Worm (Caenorhabditis elegans) whole organism, mixed stage, embryonic: Measurements from ENCODE around the gene frpr-7.
A peak's percentile ranks its signal among the peaks of the same experiment; 100 is the strongest.

Experiments
- M03D4.4 ChIP-seq: sonication (generic microtip); optimal IDR thresholded peaks from 2 replicates; lab custom pipeline; 2017; ENCODE audit warnings: mild to moderate bottlenecking, missing genetic modification characterization, missing compliant biosample characterization
- blmp-1 ChIP-seq: fragments of 150-350 bp; optimal IDR thresholded peaks from 2 replicates; lab custom pipeline; 2014; ENCODE audit warnings: missing biosample characterization, missing genetic modification characterization
- ces-1 ChIP-seq: fragments of 150-350 bp; optimal IDR thresholded peaks from 2 replicates; lab custom pipeline; 2014; ENCODE audit warnings: missing biosample characterization, missing genetic modification reagents, missing genetic modification characterization
- elt-1 ChIP-seq: sonication (generic microtip); optimal IDR thresholded peaks from 2 replicates; lab custom pipeline; 2017; ENCODE audit warnings: missing genetic modification characterization, mild to moderate bottlenecking, missing compliant biosample characterization, antibody characterized with exemption, moderate library complexity, borderline replicate concordance; ENCODE audit not compliant: insufficient read depth
- elt-3 ChIP-seq: fragments of 150-350 bp; optimal IDR thresholded peaks from 2 replicates; lab custom pipeline; 2014; ENCODE audit warnings: missing biosample characterization, missing genetic modification characterization
- flh-1 ChIP-seq: fragments of 200-800 bp; sonication (Bioruptor generic); optimal IDR thresholded peaks from 2 replicates; lab custom pipeline; 2018; ENCODE audit warnings: mild to moderate bottlenecking, missing genetic modification characterization, moderate library complexity, missing compliant biosample characterization
- ham-2 ChIP-seq: fragments of 200-800 bp; sonication (Bioruptor generic); optimal IDR thresholded peaks from 2 replicates; lab custom pipeline; 2018; ENCODE audit warnings: mild to moderate bottlenecking, missing genetic modification characterization, missing compliant biosample characterization
- hlh-1 ChIP-seq: fragments of 150-350 bp; optimal IDR thresholded peaks from 2 replicates; lab custom pipeline; 2014; ENCODE audit warnings: missing biosample characterization, missing genetic modification reagents, missing genetic modification characterization
- lsy-2 ChIP-seq: fragments of 150-350 bp; optimal IDR thresholded peaks from 2 replicates; lab custom pipeline; 2014; ENCODE audit warnings: missing biosample characterization, missing genetic modification characterization
- mep-1 ChIP-seq: fragments of 150-350 bp; optimal IDR thresholded peaks from 2 replicates; lab custom pipeline; 2017; ENCODE audit warnings: missing biosample characterization, missing genetic modification reagents, missing genetic modification characterization, inconsistent platforms
- mls-2 ChIP-seq: sonication (generic microtip); optimal IDR thresholded peaks from 2 replicates; lab custom pipeline; 2016; ENCODE audit warnings: mild to moderate bottlenecking, missing genetic modification characterization, moderate library complexity, missing compliant biosample characterization
- nhr-12 ChIP-seq: fragments of 150-350 bp; optimal IDR thresholded peaks from 2 replicates; lab custom pipeline; 2014; ENCODE audit warnings: missing biosample characterization, missing genetic modification characterization
- nhr-237 ChIP-seq: fragments of 150-350 bp; optimal IDR thresholded peaks from 2 replicates; lab custom pipeline; 2014; ENCODE audit warnings: missing biosample characterization, missing genetic modification characterization
- nhr-28 ChIP-seq: fragments of 150-350 bp; optimal IDR thresholded peaks from 2 replicates; lab custom pipeline; 2014; ENCODE audit warnings: missing biosample characterization, missing genetic modification characterization
- nhr-76 ChIP-seq: sonication (generic microtip); optimal IDR thresholded peaks from 2 replicates; lab custom pipeline; 2017; ENCODE audit warnings: missing biosample characterization, missing genetic modification characterization
- pha-4 ChIP-seq: fragments of 150-350 bp; optimal IDR thresholded peaks from 2 replicates; lab custom pipeline; 2018; ENCODE audit warnings: missing biosample characterization, missing genetic modification reagents, missing genetic modification characterization
- snpc-4 ChIP-seq: fragments of 150-350 bp; optimal IDR thresholded peaks from 2 replicates; lab custom pipeline; 2014; ENCODE audit warnings: missing biosample characterization, missing genetic modification characterization
- sptf-1 ChIP-seq: sonication (generic microtip); optimal IDR thresholded peaks from 2 replicates; lab custom pipeline; 2017; ENCODE audit warnings: mild to moderate bottlenecking, missing genetic modification characterization, moderate library complexity, missing compliant biosample characterization
- unc-120 ChIP-seq: sonication (generic microtip); optimal IDR thresholded peaks from 2 replicates; lab custom pipeline; 2017; ENCODE audit warnings: missing genetic modification characterization, missing compliant biosample characterization; ENCODE audit not compliant: poor library complexity, severe bottlenecking
- unc-62 ChIP-seq: fragments of 150-350 bp; optimal IDR thresholded peaks from 2 replicates; lab custom pipeline; 2014; ENCODE audit warnings: missing biosample characterization, missing genetic modification reagents, missing genetic modification characterization
- zip-8 ChIP-seq: fragments of 150-350 bp; optimal IDR thresholded peaks from 2 replicates; lab custom pipeline; 2014; ENCODE audit warnings: missing biosample characterization, missing genetic modification characterization

Gene frpr-7

DNA sequence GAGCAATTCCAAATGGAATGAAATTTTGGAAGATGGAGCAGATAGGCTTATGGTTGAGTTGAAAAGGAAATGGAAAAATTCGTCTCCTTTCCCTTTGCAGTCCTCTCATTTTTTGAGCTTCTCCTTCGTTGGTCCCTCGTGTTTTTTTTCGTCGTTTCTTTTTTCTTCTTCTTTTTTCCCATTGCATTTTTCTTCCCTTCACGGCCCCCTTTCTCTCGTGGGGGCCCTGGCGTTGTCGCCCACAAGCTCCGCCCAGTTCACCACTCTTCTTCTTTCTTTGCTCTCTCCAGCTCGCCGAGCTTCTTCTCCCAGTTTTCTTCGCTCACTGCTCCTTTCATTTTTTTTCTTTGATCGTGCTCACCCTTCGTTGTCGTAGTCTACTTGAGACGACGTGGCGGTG, 60.2 kb downstream of the frpr-7 start:
- TF ChIP-seq M03D4.4 (tag; lab: Kevin White, UChicago) (peak; percentile 39), elt-1 (no peak), nhr-237 (tag; lab: Kevin White, UChicago) (no peak), ces-1 (peak; percentile 8), zip-8 (tag; lab: Kevin White, UChicago) (no peak), mls-2 (tag; lab: Kevin White, UChicago) (no peak), elt-3 (tag; lab: Kevin White, UChicago) (no peak), pha-4 (tag; lab: Kevin White, UChicago) (no peak), mep-1 (tag; lab: Kevin White, UChicago) (no peak)

DNA sequence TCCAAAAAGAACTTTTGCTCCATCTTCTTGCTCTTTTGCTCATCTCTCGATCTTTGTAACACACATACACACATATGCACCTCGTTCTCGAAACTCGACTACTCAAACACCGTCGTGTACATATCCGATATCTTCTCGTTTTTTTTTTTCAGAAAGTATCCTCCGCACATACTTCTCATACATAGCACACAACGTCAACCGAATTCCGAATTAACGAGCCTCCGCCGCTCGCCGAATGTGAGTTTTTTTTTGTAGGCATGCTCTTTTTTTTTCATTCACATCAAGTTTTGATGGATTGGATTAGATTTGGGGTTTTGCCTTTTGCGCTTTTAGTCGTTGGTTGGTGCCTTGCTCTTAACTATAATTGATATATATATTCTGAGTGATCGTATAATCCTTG, 61.4 kb downstream of the frpr-7 start:
- TF ChIP-seq blmp-1 (tag; lab: Kevin White, UChicago) (no peak), ham-2 (GFP tag; lab: Kevin White, UChicago) (no peak), mep-1 (tag; lab: Kevin White, UChicago) (no peak), lsy-2 (tag; lab: Kevin White, UChicago) (no peak), unc-62 (no peak), elt-1 (no peak), mls-2 (tag; lab: Kevin White, UChicago) (no peak), sptf-1 (no peak)

ce11 chrX:17517872-17518271, 61.8 kb downstream of the frpr-7 start:
- TF ChIP-seq nhr-12 (no peak), unc-120 (no peak), lsy-2 (tag; lab: Kevin White, UChicago) (no peak), elt-3 (tag; lab: Kevin White, UChicago) (no peak), ham-2 (GFP tag; lab: Kevin White, UChicago) (no peak), blmp-1 (tag; lab: Kevin White, UChicago) (no peak), nhr-28 (tag; lab: Kevin White, UChicago) (no peak), sptf-1 (no peak), mls-2 (tag; lab: Kevin White, UChicago) (no peak), hlh-1 (tag; lab: Kevin White, UChicago) (no peak), nhr-76 (no peak), snpc-4 (no peak), zip-8 (tag; lab: Kevin White, UChicago) (no peak), flh-1 (GFP tag; lab: Kevin White, UChicago) (no peak)
